Worm (Caenorhabditis elegans): ENCODE measurements around the gene crp-1.

DNA sequence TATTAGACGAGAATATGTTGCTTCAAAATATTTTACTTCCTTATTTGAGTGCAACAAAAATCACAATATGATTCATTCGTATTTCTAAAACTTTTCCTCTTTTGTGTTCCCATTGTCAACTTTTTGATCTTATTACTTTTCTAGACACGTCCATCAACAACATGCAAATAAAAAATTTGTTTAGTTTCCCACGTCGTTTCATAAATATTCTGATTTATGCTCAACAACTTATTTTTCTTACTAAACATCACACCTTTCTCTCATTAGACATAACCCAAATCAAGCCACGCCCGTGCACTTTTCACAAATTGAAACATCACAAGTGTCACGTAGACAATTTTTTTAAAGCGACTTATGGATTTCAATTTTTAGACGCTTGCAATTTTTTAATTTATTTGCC, 8.5 kb upstream of the crp-1 start:
- TF ChIP-seq ama-1 (optimal IDR thresholded peaks at IDR 0.05) (no peak), B0310.2 (tag; optimal IDR thresholded peaks at IDR 0.05) (no peak), tra-4 (tag; optimal IDR thresholded peaks at IDR 0.05) (no peak), flt-1 (GFP tag; IDR thresholded peaks at IDR 0.05) (no peak), scrt-1 (GFP tag; IDR thresholded peaks at IDR 0.05) (no peak), pes-1 (GFP tag; IDR thresholded peaks at IDR 0.05) (no peak), ceh-36 (tag; optimal IDR thresholded peaks at IDR 0.05) (no peak), ceh-13 (GFP tag; optimal IDR thresholded peaks at IDR 0.05) (no peak), hmg-4 (GFP tag; optimal IDR thresholded peaks at IDR 0.05) (no peak), tbx-11 (GFP tag; IDR thresholded peaks at IDR 0.05) (no peak), hmbx-1 (tag; optimal IDR thresholded peaks at IDR 0.05) (no peak), F13C5.2 (tag; optimal IDR thresholded peaks at IDR 0.05) (no peak), hnd-1 (tag; optimal IDR thresholded peaks at IDR 0.05) (no peak)

Data from whole organism, early embryonic.